Worm (Caenorhabditis elegans) whole organism, young adult: ENCODE measurements around the gene tax-6.

Source experiments
- F49E8.2 ChIP-seq: sonication (generic microtip); optimal IDR thresholded peaks from 3 replicates; lab custom pipeline; 2017; ENCODE audit warnings: missing genetic modification characterization, mild to moderate bottlenecking, missing compliant biosample characterization, antibody characterized with exemption, moderate library complexity; ENCODE audit not compliant: insufficient read depth
- efl-1 ChIP-seq: fragments of 150-350 bp; optimal IDR thresholded peaks from 2 replicates; lab custom pipeline; 2014; ENCODE audit warnings: missing biosample characterization, missing genetic modification reagents, missing genetic modification characterization
- lsl-1 ChIP-seq: fragments of 200-800 bp; sonication (Bioruptor generic); optimal IDR thresholded peaks from 2 replicates; lab custom pipeline; 2018; ENCODE audit warnings: mild to moderate bottlenecking, missing genetic modification characterization, moderate library complexity, missing compliant biosample characterization
- nhr-120 ChIP-seq: fragments of 200-800 bp; sonication (Bioruptor generic); IDR thresholded peaks from 2 replicates; pipeline ENCODE4 v1.3.6; 2022; ENCODE audit warnings: missing genetic modification characterization, missing compliant biosample characterization
- pha-4 ChIP-seq: fragments of 150-350 bp; sonication (generic microtip); optimal IDR thresholded peaks from 2 replicates; lab custom pipeline; 2014; ENCODE audit warnings: missing biosample characterization, missing genetic modification reagents, missing genetic modification characterization
- tlf-1 ChIP-seq: fragments of 200-800 bp; sonication (Bioruptor generic); optimal IDR thresholded peaks from 2 replicates; lab custom pipeline; 2018; ENCODE audit warnings: mild to moderate bottlenecking, missing genetic modification characterization, missing compliant biosample characterization
- unc-62 ChIP-seq: fragments of 150-350 bp; optimal IDR thresholded peaks from 2 replicates; lab custom pipeline; 2014; ENCODE audit warnings: missing biosample characterization, missing genetic modification reagents, missing genetic modification characterization
- ztf-25 ChIP-seq: fragments of 200-800 bp; sonication (Bioruptor generic); IDR thresholded peaks from 2 replicates; pipeline ENCODE4 v1.3.6; 2022; ENCODE audit warnings: missing genetic modification reagents, missing genetic modification characterization, missing compliant biosample characterization

DNA sequence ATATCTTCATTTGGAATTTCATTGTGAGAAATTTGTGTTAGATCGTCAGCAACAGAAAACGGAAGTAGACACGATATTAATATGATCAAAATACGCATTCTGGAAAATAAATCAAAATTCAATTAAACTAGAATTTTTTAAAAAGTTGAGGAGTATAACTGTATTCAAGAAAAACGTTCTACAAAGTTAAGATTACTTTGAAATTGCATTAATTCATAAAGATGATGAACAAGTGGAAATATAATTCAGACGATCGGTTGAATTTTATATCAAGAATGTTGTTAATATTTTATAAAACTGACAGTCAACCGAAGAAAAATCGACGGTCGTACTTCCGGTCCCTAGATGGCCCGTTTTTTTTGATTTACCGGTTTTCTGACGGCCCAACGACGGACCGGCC lies 48.4 kb downstream of the tax-6 start, which contains the start of gene F01D4.8:
- TF ChIP-seq F49E8.2 (tag; lab: Kevin White, UChicago) (no peak), efl-1 (no peak), tlf-1 (GFP tag; lab: Kevin White, UChicago) (no peak), lsl-1 (GFP tag; lab: Kevin White, UChicago) (no peak), ztf-25 (no peak), nhr-120 (GFP tag; lab: Robert Waterston, UW) (no peak), unc-62 (GFP tag; lab: Kevin White, UChicago) (no peak), pha-4 (tag; lab: Kevin White, UChicago) (no peak)
